Worm (Caenorhabditis elegans): ENCODE measurements around the gene F22F4.9.

Gene F22F4.9

ce11 chrX:6002479-6002878 lies 3.2 kb upstream of the F22F4.9 start:
- peak in 1 of 2 experiments; percentile 91 for TF ChIP-seq unc-62 (GFP tag; optimal IDR thresholded peaks at IDR 0.05 in 1 of 2)
- no peak for TF ChIP-seq unc-62 (tag; optimal IDR thresholded peaks at IDR 0.05)
- no peak for TF ChIP-seq zfp-2 (tag; optimal IDR thresholded peaks at IDR 0.05)

- TF ChIP-seq unc-62 (GFP tag; optimal IDR thresholded peaks at IDR 0.05 in 1 of 2) (peak in 1 of 2 experiments; percentile 21), unc-62 (tag; optimal IDR thresholded peaks at IDR 0.05) (no peak), F26F4.8 (GFP tag; conservative IDR thresholded peaks at IDR 0.05) (no peak)
Observed at ce11 chrX:6001432-6001831, 2.1 kb upstream of the F22F4.9 start, which contains the start of gene F22F4.4. F22F4.4 (minus strand) TSS chrX:6001532.

ce11 chrX:5995613-5996206 lies 3.6 kb downstream of the F22F4.9 start, which contains the start of gene inx-3:
inx-3 (plus strand) TSS chrX:5996156.
- TF ChIP-seq fos-1 (tag; optimal IDR thresholded peaks at IDR 0.05) (no peak), fkh-10 (GFP tag; optimal IDR thresholded peaks at IDR 0.05) (no peak), set-16 (GFP tag; IDR thresholded peaks at IDR 0.05) (peak; percentile 62; the same call in 1 of the 2 replicates), saeg-2 (GFP tag; IDR thresholded peaks at IDR 0.05) (no peak), T26A8.4 (GFP tag; IDR thresholded peaks at IDR 0.05) (no peak), aha-1 (tag) (peak; percentile 25), hif-1 (tag; optimal IDR thresholded peaks at IDR 0.05) (no peak), nhr-102 (tag; optimal IDR thresholded peaks at IDR 0.05) (no peak), daf-19 (GFP tag; conservative IDR thresholded peaks at IDR 0.05) (no peak), zip-2 (tag; optimal IDR thresholded peaks at IDR 0.05) (no peak), D1046.2 (GFP tag; IDR thresholded peaks at IDR 0.05) (no peak), lin-29 (GFP tag; IDR thresholded peaks at IDR 0.05) (no peak), egl-43 (GFP tag; IDR thresholded peaks at IDR 0.05) (0 out of 2 replicates have a peak, but pooled peaks have one; percentile 33), nhr-10 (tag; optimal IDR thresholded peaks at IDR 0.05) (no peak)

- no peak for TF ChIP-seq zfp-2 (tag; optimal IDR thresholded peaks at IDR 0.05)
- TF ChIP-seq ctbp-1 (GFP tag; IDR thresholded peaks at IDR 0.05): no peak
- no peak for TF ChIP-seq ztf-11 (tag; optimal IDR thresholded peaks at IDR 0.05)
- no peak for TF ChIP-seq ZK337.2 (GFP tag; IDR thresholded peaks at IDR 0.05)
- no peak for TF ChIP-seq aly-2 (tag; optimal IDR thresholded peaks at IDR 0.05)
- TF ChIP-seq jun-1 (tag; optimal IDR thresholded peaks at IDR 0.05): no peak
- TF ChIP-seq mdl-1 (tag; optimal IDR thresholded peaks at IDR 0.05): no peak
- TF ChIP-seq nhr-42 (GFP tag; IDR thresholded peaks at IDR 0.05): no peak
- TF ChIP-seq mep-1 (tag; optimal IDR thresholded peaks at IDR 0.05): no peak
- no peak for TF ChIP-seq set-16 (GFP tag; IDR thresholded peaks at IDR 0.05)
- no peak for TF ChIP-seq daf-12 (tag; optimal IDR thresholded peaks at IDR 0.05)
- no peak for TF ChIP-seq pha-4 (GFP tag; IDR thresholded peaks at IDR 0.05)
- no peak for TF ChIP-seq pha-4 (tag; optimal IDR thresholded peaks at IDR 0.05)
- TF ChIP-seq lim-7 (GFP tag; IDR thresholded peaks at IDR 0.05): no peak
- TF ChIP-seq snpc-4 (tag; optimal IDR thresholded peaks at IDR 0.05): no peak
Observed at ce11 chrX:5994004-5994403, 5.3 kb downstream of the F22F4.9 start.

ce11 chrX:5992770-5993169 lies 6.5 kb downstream of the F22F4.9 start, which contains the start of gene F22F4.5:
F22F4.5 (minus strand) TSS chrX:5992870.
- TF ChIP-seq pqm-1 (tag; optimal IDR thresholded peaks at IDR 0.05) (no peak), T20F7.1 (GFP tag; optimal IDR thresholded peaks at IDR 0.05) (no peak), ZK337.2 (GFP tag; IDR thresholded peaks at IDR 0.05) (no peak), gei-8 (GFP tag; optimal IDR thresholded peaks at IDR 0.05) (no peak), spr-1 (tag; optimal IDR thresholded peaks at IDR 0.05) (no peak), F26F4.8 (GFP tag; conservative IDR thresholded peaks at IDR 0.05) (no peak), set-16 (GFP tag; IDR thresholded peaks at IDR 0.05) (no peak), dmd-8 (GFP tag; IDR thresholded peaks at IDR 0.05) (no peak), lin-15B (tag; optimal IDR thresholded peaks at IDR 0.05) (no peak)
